Worm (Caenorhabditis elegans) whole organism, L4 larva: ENCODE data around the gene F49H6.17.
A peak's percentile ranks its signal among the peaks of the same experiment; 100 is the strongest.

Experiments
- F10B5.3 ChIP-seq: sonication (generic microtip); optimal IDR thresholded peaks from 2 replicates; lab custom pipeline; 2016; ENCODE audit warnings: mild to moderate bottlenecking, missing genetic modification characterization, missing compliant biosample characterization
- F26F4.8 ChIP-seq: fragments of 200-800 bp; sonication (Bioruptor generic); conservative IDR thresholded peaks from 2 replicates; pipeline ENCODE4 v1.3.6; 2022; ENCODE audit warnings: missing genetic modification characterization, missing compliant biosample characterization
- F44E2.7 ChIP-seq: fragments of 200-800 bp; sonication (Bioruptor generic); IDR thresholded peaks from 2 replicates; pipeline ENCODE4 v2.1.2; 2022; ENCODE audit warnings: missing genetic modification characterization, missing compliant biosample characterization
- R02D3.7 ChIP-seq: fragments of 150-350 bp; sonication (generic microtip); optimal IDR thresholded peaks from 3 replicates; lab custom pipeline; 2014; ENCODE audit warnings: missing biosample characterization, missing genetic modification characterization
- Y105C5A.15 ChIP-seq: fragments of 200-800 bp; sonication (Bioruptor generic); IDR thresholded peaks from 2 replicates; pipeline ENCODE4 v1.3.6; 2022; ENCODE audit warnings: missing genetic modification characterization, missing compliant biosample characterization
- Y75B8A.6 ChIP-seq: fragments of 200-800 bp; sonication (Bioruptor generic); IDR thresholded peaks from 2 replicates; pipeline ENCODE4 v1.3.6; 2022; ENCODE audit warnings: missing genetic modification reagents, missing genetic modification characterization, missing compliant biosample characterization
- ZK337.2 ChIP-seq: fragments of 200-800 bp; sonication (Bioruptor generic); IDR thresholded peaks from 2 replicates; pipeline ENCODE4 v1.3.6; 2022; ENCODE audit warnings: missing genetic modification reagents, missing genetic modification characterization, missing compliant biosample characterization
- ZK546.5 ChIP-seq, 2 experiments: sonication (generic microtip); optimal IDR thresholded peaks; 2 replicates each; lab custom pipeline; 2017; ENCODE audit warnings: missing biosample characterization in 2 of 2, missing genetic modification characterization in 2 of 2
- aha-1 ChIP-seq: fragments of 150-350 bp; peaks from one replicate; lab custom pipeline; 2014; ENCODE audit warnings: missing biosample characterization, missing genetic modification characterization
- aly-2 ChIP-seq: sonication (generic microtip); optimal IDR thresholded peaks from 2 replicates; lab custom pipeline; 2018; ENCODE audit warnings: missing biosample characterization, missing genetic modification characterization
- ama-1 ChIP-seq: fragments of 150-350 bp; optimal IDR thresholded peaks from 2 replicates; lab custom pipeline; 2014; ENCODE audit warnings: inconsistent platforms, mixed read lengths
- arid-1 ChIP-seq: fragments of 200-800 bp; sonication (Bioruptor generic); conservative IDR thresholded peaks from 2 replicates; pipeline ENCODE4 v1.3.6; 2022; ENCODE audit warnings: missing genetic modification reagents, missing genetic modification characterization, missing compliant biosample characterization
- ceh-28 ChIP-seq: fragments of 150-350 bp; optimal IDR thresholded peaks from 2 replicates; lab custom pipeline; 2014; ENCODE audit warnings: missing biosample characterization, missing genetic modification reagents, missing genetic modification characterization
- ceh-62 ChIP-seq: sonication (generic microtip); optimal IDR thresholded peaks from 2 replicates; lab custom pipeline; 2017; ENCODE audit warnings: missing biosample characterization, missing genetic modification characterization
- daf-12 ChIP-seq: fragments of 150-350 bp; optimal IDR thresholded peaks from 2 replicates; lab custom pipeline; 2014; ENCODE audit warnings: missing biosample characterization, missing genetic modification reagents, missing genetic modification characterization
- dmd-6 ChIP-seq: fragments of 200-800 bp; sonication (Bioruptor generic); IDR thresholded peaks from 2 replicates; pipeline ENCODE4 v1.3.6; 2022; ENCODE audit warnings: missing genetic modification reagents, missing genetic modification characterization, missing compliant biosample characterization
- dpl-1 ChIP-seq: fragments of 150-350 bp; optimal IDR thresholded peaks from 2 replicates; lab custom pipeline; 2014; ENCODE audit warnings: missing biosample characterization, missing genetic modification reagents, missing genetic modification characterization
- duxl-1 ChIP-seq: sonication (generic microtip); optimal IDR thresholded peaks from 2 replicates; lab custom pipeline; 2016; ENCODE audit warnings: mild to moderate bottlenecking, missing genetic modification characterization, moderate library complexity, missing compliant biosample characterization; ENCODE audit not compliant: poor library complexity
- fkh-10 ChIP-seq: fragments of 150-350 bp; optimal IDR thresholded peaks from 2 replicates; lab custom pipeline; 2014; ENCODE audit warnings: missing biosample characterization, missing genetic modification reagents, missing genetic modification characterization
- fos-1 ChIP-seq: fragments of 150-350 bp; optimal IDR thresholded peaks from 2 replicates; lab custom pipeline; 2014; ENCODE audit warnings: missing biosample characterization, missing genetic modification characterization
- gei-8 ChIP-seq: fragments of 200-800 bp; sonication (Bioruptor generic); optimal IDR thresholded peaks from 2 replicates; lab custom pipeline; 2018; ENCODE audit warnings: mild to moderate bottlenecking, missing genetic modification characterization, missing compliant biosample characterization
- hlh-11 ChIP-seq: fragments of 200-800 bp; sonication (Bioruptor generic); optimal IDR thresholded peaks from 2 replicates; lab custom pipeline; 2018; ENCODE audit warnings: mild to moderate bottlenecking, missing genetic modification characterization, missing compliant biosample characterization
- hmg-1.1 ChIP-seq: fragments of 200-800 bp; sonication (Bioruptor generic); IDR thresholded peaks from 2 replicates; pipeline ENCODE4 v1.3.6; 2022; ENCODE audit warnings: missing genetic modification reagents, missing genetic modification characterization, missing compliant biosample characterization
- lin-15B ChIP-seq: fragments of 150-350 bp; sonication (generic microtip); optimal IDR thresholded peaks from 3 replicates; lab custom pipeline; 2014; ENCODE audit warnings: missing biosample characterization, missing genetic modification characterization
- lir-3 ChIP-seq: sonication (generic microtip); optimal IDR thresholded peaks from 2 replicates; lab custom pipeline; 2016; ENCODE audit warnings: mild to moderate bottlenecking, missing genetic modification characterization, missing compliant biosample characterization
- madf-9 ChIP-seq: fragments of 200-800 bp; sonication (Bioruptor generic); conservative IDR thresholded peaks from 2 replicates; pipeline ENCODE4 v1.3.6; 2022; ENCODE audit warnings: missing genetic modification reagents, missing genetic modification characterization, missing compliant biosample characterization
- mdt-29 ChIP-seq: fragments of 200-800 bp; sonication (Bioruptor generic); IDR thresholded peaks from 2 replicates; pipeline ENCODE4 v1.3.6; 2022; ENCODE audit warnings: missing genetic modification reagents, missing genetic modification characterization, missing compliant biosample characterization
- nhr-11 ChIP-seq: fragments of 150-350 bp; optimal IDR thresholded peaks from 2 replicates; lab custom pipeline; 2014; ENCODE audit warnings: missing biosample characterization, missing genetic modification characterization
- nhr-237 ChIP-seq: sonication (generic microtip); optimal IDR thresholded peaks from 2 replicates; lab custom pipeline; 2017; ENCODE audit warnings: missing biosample characterization, missing genetic modification characterization
- nhr-28 ChIP-seq: fragments of 150-350 bp; optimal IDR thresholded peaks from 2 replicates; lab custom pipeline; 2014; ENCODE audit warnings: missing biosample characterization, missing genetic modification characterization
- nhr-41 ChIP-seq: fragments of 200-800 bp; sonication (Bioruptor generic); IDR thresholded peaks from 2 replicates; pipeline ENCODE4 v1.3.6; 2022; ENCODE audit warnings: missing genetic modification reagents, missing genetic modification characterization, missing compliant biosample characterization
- pqm-1 ChIP-seq: sonication (generic microtip); optimal IDR thresholded peaks from 2 replicates; lab custom pipeline; 2017; ENCODE audit warnings: missing biosample characterization, missing genetic modification characterization
- rbr-2 ChIP-seq: sonication (generic microtip); optimal IDR thresholded peaks from 2 replicates; lab custom pipeline; 2016; ENCODE audit warnings: missing genotype, missing genetic modification characterization, missing compliant biosample characterization
- set-16 ChIP-seq: fragments of 200-800 bp; sonication (Bioruptor generic); IDR thresholded peaks from 2 replicates; pipeline ENCODE4 v1.3.6; 2022; ENCODE audit warnings: missing genetic modification reagents, missing genetic modification characterization, missing compliant biosample characterization
- skn-1 ChIP-seq: fragments of 150-350 bp; optimal IDR thresholded peaks from 2 replicates; lab custom pipeline; 2014; ENCODE audit warnings: missing biosample characterization, missing genetic modification characterization
- snpc-1.2 ChIP-seq: fragments of 200-800 bp; sonication (Bioruptor generic); IDR thresholded peaks from 2 replicates; pipeline ENCODE4 v1.3.6; 2022; ENCODE audit warnings: missing genetic modification reagents, missing genetic modification characterization, missing compliant biosample characterization
- snpc-4 ChIP-seq: fragments of 150-350 bp; optimal IDR thresholded peaks from 2 replicates; lab custom pipeline; 2014; ENCODE audit warnings: missing biosample characterization, missing genetic modification characterization
- tra-1 ChIP-seq: fragments of 200-800 bp; sonication (Bioruptor generic); IDR thresholded peaks from 2 replicates; pipeline ENCODE4 v1.3.6; 2022; ENCODE audit warnings: missing genetic modification reagents, missing genetic modification characterization, missing compliant biosample characterization
- unc-39 ChIP-seq: sonication (generic microtip); optimal IDR thresholded peaks from 2 replicates; lab custom pipeline; 2017; ENCODE audit warnings: missing biosample characterization, missing genetic modification characterization
- unc-62 ChIP-seq, 3 experiments: fragments of 150-350 bp in 1 of 3; sonication (generic microtip); optimal IDR thresholded peaks in 2 of 3; peaks in 1 of 3; 1 replicate in 1 of 3; 2 replicates in 2 of 3; lab custom pipeline; 2014 to 2017; ENCODE audit warnings: missing biosample characterization in 3 of 3, missing genetic modification characterization in 3 of 3, missing genetic modification reagents in 3 of 3, missing genotype in 1 of 3
- vab-7 ChIP-seq: fragments of 200-800 bp; sonication (Bioruptor generic); IDR thresholded peaks from 2 replicates; pipeline ENCODE4 v1.3.6; 2022; ENCODE audit warnings: missing genetic modification reagents, missing genetic modification characterization, missing compliant biosample characterization
- zfp-2 ChIP-seq: sonication (generic microtip); optimal IDR thresholded peaks from 2 replicates; lab custom pipeline; 2016; ENCODE audit warnings: mild to moderate bottlenecking, missing genetic modification characterization, missing compliant biosample characterization
- zip-11 ChIP-seq: fragments of 200-800 bp; sonication (Bioruptor generic); IDR thresholded peaks from 2 replicates; pipeline ENCODE4 v1.3.6; 2022; ENCODE audit warnings: missing genetic modification characterization, missing compliant biosample characterization

Gene F49H6.17

DNA sequence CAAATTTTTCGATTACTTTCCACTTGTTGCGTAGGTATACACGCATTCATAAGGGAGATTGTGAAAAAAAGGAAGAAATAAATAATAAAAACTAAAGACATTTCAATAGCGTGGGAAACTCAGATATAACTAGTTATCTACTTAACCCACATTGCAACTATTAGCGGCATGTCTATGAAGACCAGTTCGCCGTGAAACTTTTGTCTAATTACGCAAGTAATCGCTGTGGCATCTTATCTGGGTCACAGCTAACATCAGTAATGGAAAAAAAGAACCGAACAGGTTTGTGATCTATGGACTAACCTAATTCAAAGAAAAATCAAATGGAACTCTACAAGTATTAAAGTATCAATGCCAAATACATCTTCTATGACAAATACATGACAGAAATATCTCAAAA lies 6.6 kb upstream of the F49H6.17 start, which contains the start of gene clec-241:
TSS of gene clec-241 (minus strand) at position 101 of the 400 bp plus-strand sequence.
- TF ChIP-seq fkh-10 (GFP tag; lab: Kevin White, UChicago), result no peak

DNA sequence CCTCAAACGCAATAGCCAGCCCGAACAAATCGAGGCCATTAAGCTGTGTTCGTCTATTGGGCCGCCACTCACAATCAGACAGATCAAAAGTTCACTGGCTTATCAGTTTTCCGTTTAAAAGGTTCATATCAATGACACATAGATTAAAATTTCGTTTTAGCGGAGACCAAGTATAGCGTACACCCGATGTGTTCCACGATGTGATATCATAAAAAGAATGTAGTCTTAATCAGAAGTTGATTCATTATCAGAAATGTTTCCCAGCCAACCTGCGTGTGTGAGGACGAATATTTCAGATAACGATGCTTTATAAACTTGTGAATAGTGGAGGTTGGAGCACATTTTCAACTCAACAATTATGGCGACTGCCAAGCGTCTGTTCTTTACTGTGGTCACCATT lies 5.7 kb upstream of the F49H6.17 start, which contains the start of gene clc-13:
TSS of gene clc-13 (plus strand) at position 359 of the 400 bp plus-strand sequence.
- no peak for TF ChIP-seq ceh-28 (tag; lab: Kevin White, UChicago)
- no peak for TF ChIP-seq mdt-29 (GFP tag; lab: Robert Waterston, UW)
- no peak for TF ChIP-seq nhr-237 (tag; lab: Kevin White, UChicago)
- peak in 1 of 2 experiments; percentile 11 for TF ChIP-seq unc-62 (GFP tag; optimal IDR thresholded peaks at IDR 0.05 in 1 of 2; lab: Kevin White, UChicago)
- no peak for TF ChIP-seq unc-62 (tag; optimal IDR thresholded peaks at IDR 0.05; lab: Kevin White, UChicago)
- TF ChIP-seq rbr-2 (tag; lab: Kevin White, UChicago), result no peak
- no peak for TF ChIP-seq hmg-1.1 (GFP tag; lab: Robert Waterston, UW)
- TF ChIP-seq set-16 (GFP tag; lab: Robert Waterston, UW), result no peak
- no peak for TF ChIP-seq F10B5.3 (tag; lab: Kevin White, UChicago)
- TF ChIP-seq aly-2 (tag; lab: Kevin White, UChicago), result no peak
- no peak for TF ChIP-seq arid-1
- TF ChIP-seq aha-1 (tag; lab: Kevin White, UChicago), result peak; percentile 22
- peak; percentile 44 for TF ChIP-seq nhr-28 (tag; lab: Kevin White, UChicago)
- no peak for TF ChIP-seq ZK546.5 (tag; optimal IDR thresholded peaks at IDR 0.05; lab: Kevin White, UChicago)
- no peak for TF ChIP-seq vab-7 (GFP tag; lab: Robert Waterston, UW)
- no peak for TF ChIP-seq ZK337.2
- TF ChIP-seq ceh-62, result no peak
- no peak for TF ChIP-seq snpc-1.2 (GFP tag; lab: Robert Waterston, UW)
- no peak for TF ChIP-seq zfp-2 (tag; lab: Kevin White, UChicago)
- no peak for TF ChIP-seq gei-8 (GFP tag; lab: Kevin White, UChicago)
- no peak for TF ChIP-seq skn-1 (tag; lab: Kevin White, UChicago)
- TF ChIP-seq pqm-1 (tag; lab: Kevin White, UChicago), result peak; percentile 21
- TF ChIP-seq zip-11 (GFP tag; lab: Robert Waterston, UW), result no peak
- TF ChIP-seq Y105C5A.15, result no peak
- no peak for TF ChIP-seq tra-1 (GFP tag; lab: Robert Waterston, UW)
- no peak for TF ChIP-seq unc-39 (tag; lab: Kevin White, UChicago)
- TF ChIP-seq F26F4.8 (GFP tag; lab: Robert Waterston, UW), result no peak
- peak; percentile 22 for TF ChIP-seq hlh-11 (tag; lab: Kevin White, UChicago)
- no peak for TF ChIP-seq lir-3 (tag; lab: Kevin White, UChicago)
- TF ChIP-seq nhr-11 (tag; lab: Kevin White, UChicago), result no peak
- TF ChIP-seq dmd-6, result peak; percentile 79
- no peak for TF ChIP-seq F44E2.7 (GFP tag; lab: Robert Waterston, UW)
- no peak for TF ChIP-seq fos-1 (tag; lab: Kevin White, UChicago)
- TF ChIP-seq ama-1 (lab: Kevin White, UChicago), result no peak

DNA sequence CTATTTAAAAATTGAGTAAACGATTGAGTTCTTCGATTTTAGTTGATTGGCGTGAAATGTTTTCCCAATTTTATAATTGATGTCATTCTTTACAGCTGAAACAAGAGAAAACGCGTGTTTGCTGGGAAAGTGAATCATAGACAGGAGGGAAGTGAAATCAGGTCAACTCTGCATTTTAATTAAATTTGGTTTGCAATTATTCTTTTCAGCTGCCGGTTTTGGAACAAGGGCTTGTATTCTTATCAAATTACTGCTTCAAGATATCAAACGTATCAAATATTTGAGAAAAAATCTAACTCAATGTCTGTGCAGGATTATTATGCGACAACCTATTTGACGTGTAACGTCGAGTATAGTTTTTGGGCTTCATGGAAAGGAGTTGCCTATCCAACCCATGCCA lies 3.0 kb upstream of the F49H6.17 start, which contains the start of gene srh-97:
TSS of gene srh-97 (plus strand) at position 301 of the 400 bp plus-strand sequence.
- no peak for TF ChIP-seq madf-9 (GFP tag; lab: Robert Waterston, UW)
- TF ChIP-seq Y75B8A.6 (GFP tag; lab: Robert Waterston, UW), result no peak
- TF ChIP-seq dpl-1 (GFP tag; lab: Kevin White, UChicago), result no peak
- TF ChIP-seq lin-15B, result no peak
- TF ChIP-seq gei-8 (GFP tag; lab: Kevin White, UChicago), result no peak
- TF ChIP-seq tra-1 (GFP tag; lab: Robert Waterston, UW), result no peak
- TF ChIP-seq duxl-1 (tag; lab: Kevin White, UChicago), result no peak
- no peak for TF ChIP-seq snpc-4 (tag; lab: Kevin White, UChicago)
- TF ChIP-seq nhr-41 (GFP tag; lab: Robert Waterston, UW), result no peak
- no peak for TF ChIP-seq daf-12 (tag; lab: Kevin White, UChicago)
- TF ChIP-seq ZK337.2, result no peak
- TF ChIP-seq set-16 (GFP tag; lab: Robert Waterston, UW), result no peak
- no peak for TF ChIP-seq R02D3.7 (tag; lab: Kevin White, UChicago)
- no peak for TF ChIP-seq fkh-10 (GFP tag; lab: Kevin White, UChicago)
- no peak for TF ChIP-seq hlh-11 (tag; lab: Kevin White, UChicago)
